Worm (Caenorhabditis elegans) whole organism, young adult: ENCODE measurements around the gene rps-2.

Experiments used
- B0035.1 ChIP-seq: sonication (generic microtip); optimal IDR thresholded peaks from 2 replicates; lab custom pipeline; 2016; ENCODE audit warnings: missing genetic modification characterization, mild to moderate bottlenecking, missing compliant biosample characterization, missing genotype, missing genetic modification reagents
- D2030.7 ChIP-seq: fragments of 200-800 bp; sonication (Bioruptor generic); IDR thresholded peaks from 2 replicates; pipeline ENCODE4 v1.3.6; 2022; ENCODE audit warnings: missing genetic modification reagents, missing genetic modification characterization, missing compliant biosample characterization
- F49E8.2 ChIP-seq: sonication (generic microtip); optimal IDR thresholded peaks from 3 replicates; lab custom pipeline; 2017; ENCODE audit warnings: missing genetic modification characterization, mild to moderate bottlenecking, missing compliant biosample characterization, antibody characterized with exemption, moderate library complexity; ENCODE audit not compliant: insufficient read depth
- F55B11.4 ChIP-seq: sonication (generic microtip); optimal IDR thresholded peaks from 2 replicates; lab custom pipeline; 2016; ENCODE audit warnings: missing compliant biosample characterization, missing genetic modification characterization, borderline replicate concordance; ENCODE audit not compliant: insufficient read depth
- K11D2.4 ChIP-seq: fragments of 200-800 bp; sonication (Bioruptor generic); IDR thresholded peaks from 2 replicates; pipeline ENCODE4 v1.3.6; 2022; ENCODE audit warnings: missing genetic modification reagents, missing genetic modification characterization, missing compliant biosample characterization
- Y56A3A.18 ChIP-seq: fragments of 200-800 bp; sonication (Bioruptor generic); IDR thresholded peaks from 2 replicates; pipeline ENCODE4 v1.3.6; 2022; ENCODE audit warnings: missing genetic modification reagents, missing genetic modification characterization, missing compliant biosample characterization
- Y79H2A.3 ChIP-seq: fragments of 200-800 bp; sonication (Bioruptor generic); conservative IDR thresholded peaks from 2 replicates; pipeline ENCODE4 v1.3.6; 2022; ENCODE audit warnings: missing genetic modification reagents, missing genetic modification characterization, missing compliant biosample characterization
- ZK185.1 ChIP-seq: sonication (generic microtip); optimal IDR thresholded peaks from 2 replicates; lab custom pipeline; 2016; ENCODE audit warnings: mild to moderate bottlenecking, missing genetic modification characterization, missing compliant biosample characterization; ENCODE audit not compliant: poor library complexity, severe bottlenecking
- akir-1 ChIP-seq: fragments of 200-800 bp; sonication (Bioruptor generic); optimal IDR thresholded peaks from 2 replicates; lab custom pipeline; 2018; ENCODE audit warnings: mild to moderate bottlenecking, missing genetic modification characterization, moderate library complexity, missing compliant biosample characterization
- ama-1 ChIP-seq, 3 experiments: fragments of 150-350 bp in 1 of 3; sonication (generic microtip) in 2 of 3; optimal IDR thresholded peaks; 2 replicates each; lab custom pipeline; 2014 to 2018; ENCODE audit warnings: missing biosample characterization in 2 of 3, missing genetic modification characterization in 2 of 3, missing genetic modification reagents in 2 of 3
- aptf-2 ChIP-seq: fragments of 200-800 bp; sonication (Bioruptor generic); conservative IDR thresholded peaks from 2 replicates; pipeline ENCODE4 v1.3.6; 2022; ENCODE audit warnings: missing genetic modification reagents, missing genetic modification characterization, missing compliant biosample characterization
- attf-3 ChIP-seq: fragments of 200-800 bp; sonication (Bioruptor generic); conservative IDR thresholded peaks from 2 replicates; pipeline ENCODE4 v1.3.6; 2022; ENCODE audit warnings: missing genetic modification reagents, missing genetic modification characterization, missing compliant biosample characterization
- attf-5 ChIP-seq: fragments of 200-800 bp; sonication (Bioruptor generic); optimal IDR thresholded peaks from 2 replicates; lab custom pipeline; 2018; ENCODE audit warnings: mild to moderate bottlenecking, missing genetic modification characterization, missing compliant biosample characterization
- ccch-3 ChIP-seq: fragments of 200-800 bp; sonication (Bioruptor generic); optimal IDR thresholded peaks from 2 replicates; lab custom pipeline; 2018; ENCODE audit warnings: mild to moderate bottlenecking, missing genetic modification characterization, missing compliant biosample characterization
- cebp-1 ChIP-seq, 2 experiments: fragments of 200-800 bp in 1 of 2; sonication (Bioruptor generic) in 1 of 2; sonication (generic microtip) in 1 of 2; IDR thresholded peaks in 1 of 2; optimal IDR thresholded peaks in 1 of 2; 2 replicates each; pipeline versions ENCODE4 v1.3.6 to Lab custom; 2017 to 2022; ENCODE audit warnings: missing compliant biosample characterization in 2 of 2, missing genetic modification characterization in 2 of 2, mild to moderate bottlenecking in 1 of 2, missing genetic modification reagents in 1 of 2, moderate library complexity in 1 of 2
- cebp-2 ChIP-seq: fragments of 200-800 bp; sonication (Bioruptor generic); IDR thresholded peaks from 2 replicates; pipeline ENCODE4 v1.3.6; 2022; ENCODE audit warnings: missing genetic modification characterization, missing compliant biosample characterization
- ceh-40 ChIP-seq: fragments of 200-800 bp; sonication (Bioruptor generic); IDR thresholded peaks from 2 replicates; pipeline ENCODE4 v1.3.6; 2022; ENCODE audit warnings: missing genetic modification characterization, missing compliant biosample characterization
- egrh-3 ChIP-seq: fragments of 200-800 bp; sonication (Bioruptor generic); IDR thresholded peaks from 2 replicates; pipeline ENCODE4 v1.3.6; 2022; ENCODE audit warnings: missing genetic modification reagents, missing genetic modification characterization, missing compliant biosample characterization
- ekl-4 ChIP-seq: fragments of 200-800 bp; sonication (Bioruptor generic); IDR thresholded peaks from 2 replicates; pipeline ENCODE4 v1.3.6; 2022; ENCODE audit warnings: missing genetic modification reagents, missing genetic modification characterization, missing compliant biosample characterization
- fkh-3 ChIP-seq: sonication (generic microtip); optimal IDR thresholded peaks from 2 replicates; lab custom pipeline; 2016; ENCODE audit warnings: mild to moderate bottlenecking, missing genetic modification characterization, missing compliant biosample characterization
- hlh-12 ChIP-seq: sonication (generic microtip); optimal IDR thresholded peaks from 2 replicates; lab custom pipeline; 2016; ENCODE audit warnings: missing genetic modification characterization, missing compliant biosample characterization
- hmg-1.2 ChIP-seq: fragments of 200-800 bp; sonication (Bioruptor generic); IDR thresholded peaks from 2 replicates; pipeline ENCODE4 v1.3.6; 2022; ENCODE audit warnings: missing genetic modification reagents, missing genetic modification characterization, missing compliant biosample characterization
- hmg-20 ChIP-seq: fragments of 200-800 bp; sonication (Bioruptor generic); IDR thresholded peaks from 2 replicates; pipeline ENCODE4 v1.3.6; 2022; ENCODE audit warnings: missing genetic modification reagents, missing genetic modification characterization, missing compliant biosample characterization
- hsf-1 ChIP-seq: fragments of 200-800 bp; sonication (Bioruptor generic); IDR thresholded peaks from 2 replicates; pipeline ENCODE4 v1.3.6; 2022; ENCODE audit warnings: missing genetic modification reagents, missing genetic modification characterization, missing compliant biosample characterization
- lin-40 ChIP-seq: sonication (generic microtip); optimal IDR thresholded peaks from 2 replicates; lab custom pipeline; 2016; ENCODE audit warnings: missing genetic modification characterization, mild to moderate bottlenecking, missing compliant biosample characterization, missing genotype, missing genetic modification reagents
- madf-8 ChIP-seq: fragments of 200-800 bp; sonication (Bioruptor generic); conservative IDR thresholded peaks from 2 replicates; pipeline ENCODE4 v1.3.6; 2022; ENCODE audit warnings: missing genetic modification reagents, missing genetic modification characterization, missing compliant biosample characterization
- mcd-1 ChIP-seq: fragments of 200-800 bp; sonication (Bioruptor generic); IDR thresholded peaks from 2 replicates; pipeline ENCODE4 v1.3.6; 2022; ENCODE audit warnings: missing genetic modification reagents, missing genetic modification characterization, missing compliant biosample characterization
- mel-28 ChIP-seq: sonication (generic microtip); optimal IDR thresholded peaks from 2 replicates; lab custom pipeline; 2016; ENCODE audit warnings: borderline replicate concordance, mild to moderate bottlenecking, missing genetic modification characterization, missing compliant biosample characterization
- nfyb-1 ChIP-seq: fragments of 200-800 bp; sonication (Bioruptor generic); IDR thresholded peaks from 2 replicates; pipeline ENCODE4 v1.3.6; 2022; ENCODE audit warnings: missing genetic modification reagents, missing genetic modification characterization, missing compliant biosample characterization
- nhr-179 ChIP-seq: sonication (generic microtip); optimal IDR thresholded peaks from 2 replicates; lab custom pipeline; 2016; ENCODE audit warnings: mild to moderate bottlenecking, missing genetic modification characterization, missing compliant biosample characterization
- pbrm-1 ChIP-seq: fragments of 200-800 bp; sonication (Bioruptor generic); IDR thresholded peaks from 2 replicates; pipeline ENCODE4 v1.3.6; 2022; ENCODE audit warnings: missing genetic modification reagents, missing genetic modification characterization, missing compliant biosample characterization
- rcor-1 ChIP-seq: fragments of 200-800 bp; sonication (Bioruptor generic); IDR thresholded peaks from 2 replicates; pipeline ENCODE4 v1.3.6; 2022; ENCODE audit warnings: missing genetic modification reagents, missing genetic modification characterization, missing compliant biosample characterization
- repo-1 ChIP-seq: sonication (generic microtip); optimal IDR thresholded peaks from 2 replicates; lab custom pipeline; 2017; ENCODE audit warnings: mild to moderate bottlenecking, missing genetic modification characterization, missing compliant biosample characterization
- rpc-1 ChIP-seq, 2 experiments: fragments of 150-350 bp in 1 of 2; sonication (generic microtip) in 1 of 2; optimal IDR thresholded peaks; 2 replicates each; lab custom pipeline; 2014 to 2018; ENCODE audit warnings: missing biosample characterization in 1 of 2, missing genetic modification characterization in 1 of 2, missing genetic modification reagents in 1 of 2, missing genotype in 1 of 2
- snpc-1.1 ChIP-seq: sonication (generic microtip); optimal IDR thresholded peaks from 2 replicates; lab custom pipeline; 2017; ENCODE audit warnings: missing genetic modification characterization, mild to moderate bottlenecking, missing compliant biosample characterization, antibody characterized with exemption, moderate library complexity, missing genotype, missing genetic modification reagents; ENCODE audit not compliant: insufficient read depth
- tbp1 ChIP-seq: fragments of 200-800 bp; sonication (Bioruptor generic); optimal IDR thresholded peaks from 2 replicates; lab custom pipeline; 2018; ENCODE audit warnings: mild to moderate bottlenecking, missing genetic modification characterization, missing compliant biosample characterization
- ztf-18 ChIP-seq: sonication (generic microtip); optimal IDR thresholded peaks from 2 replicates; lab custom pipeline; 2016; ENCODE audit warnings: missing genotype, mild to moderate bottlenecking, missing genetic modification characterization, missing compliant biosample characterization
- ztf-26 ChIP-seq: sonication (generic microtip); optimal IDR thresholded peaks from 2 replicates; lab custom pipeline; 2017; ENCODE audit warnings: missing genetic modification characterization, missing compliant biosample characterization
- ztf-6 ChIP-seq: fragments of 200-800 bp; sonication (Bioruptor generic); IDR thresholded peaks from 2 replicates; pipeline ENCODE4 v1.3.6; 2022; ENCODE audit warnings: missing genetic modification reagents, missing genetic modification characterization, missing compliant biosample characterization

The rps-2 gene

DNA sequence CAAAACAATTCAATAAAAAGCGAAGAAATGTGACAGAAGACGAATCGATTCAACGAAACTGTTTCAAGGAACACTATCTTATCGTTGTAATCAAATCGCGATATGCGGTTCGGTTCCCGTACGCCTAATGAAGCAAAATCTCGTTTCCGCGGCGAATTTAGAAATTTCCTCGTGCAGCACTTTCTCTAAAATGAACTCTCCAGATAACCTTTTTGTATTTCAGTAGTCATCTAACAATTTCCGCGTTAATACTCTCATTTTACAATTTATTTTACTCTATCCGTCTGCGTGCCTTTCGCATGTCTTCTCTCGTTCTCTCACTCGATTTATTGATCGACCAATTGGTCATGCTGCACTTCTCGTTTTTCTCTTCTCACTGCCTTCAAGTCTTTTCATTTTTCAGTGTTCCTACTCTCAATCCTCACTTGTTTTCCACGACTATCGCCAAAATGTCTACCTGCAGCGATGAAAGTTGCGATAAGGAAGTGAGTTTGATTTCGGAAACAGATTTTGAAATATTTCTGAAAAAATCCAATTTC is 15.9 kb downstream of the rps-2 start, which contains the start of the genes npp-27 and ntl-4:
Gene npp-27, minus strand, starts transcription at position 51 of the 539 bp plus-strand sequence.
Gene ntl-4, plus strand, starts transcription at position 379 of the 539 bp plus-strand sequence.
- TF ChIP-seq snpc-1.1 (tag; lab: Kevin White, UChicago) (no peak), B0035.1 (tag; lab: Kevin White, UChicago) (no peak), F55B11.4 (tag; lab: Kevin White, UChicago) (no peak), mel-28 (tag; lab: Kevin White, UChicago) (no peak), repo-1 (tag; lab: Kevin White, UChicago) (no peak), rcor-1 (GFP tag; lab: Robert Waterston, UW) (no peak), ceh-40 (no peak), ZK185.1 (peak; percentile 11), attf-3 (GFP tag; lab: Robert Waterston, UW) (no peak), nfyb-1 (GFP tag; lab: Robert Waterston, UW) (peak; percentile 70; the same call in 1 of the 2 replicates), aptf-2 (no peak), Y79H2A.3 (GFP tag; lab: Robert Waterston, UW) (no peak), D2030.7 (GFP tag; lab: Robert Waterston, UW) (no peak), F49E8.2 (no peak), fkh-3 (no peak), hsf-1 (GFP tag; lab: Robert Waterston, UW) (0 out of 2 replicates have a peak, but pooled peaks have one; percentile 21), cebp-2 (GFP tag; lab: Robert Waterston, UW) (no peak), ztf-26 (no peak), ekl-4 (GFP tag; lab: Robert Waterston, UW) (no peak), lin-40 (tag; lab: Kevin White, UChicago) (peak; percentile 11), mcd-1 (GFP tag; lab: Robert Waterston, UW) (no peak), attf-5 (GFP tag; lab: Kevin White, UChicago) (peak; percentile 5), rpc-1 (optimal IDR thresholded peaks at IDR 0.05; lab: Kevin White, UChicago) (no peak), rpc-1 (tag; optimal IDR thresholded peaks at IDR 0.05; lab: Kevin White, UChicago) (no peak), ccch-3 (GFP tag; lab: Kevin White, UChicago) (no peak), egrh-3 (no peak), cebp-1 (GFP tag; IDR thresholded peaks at IDR 0.05; lab: Robert Waterston, UW) (no peak), cebp-1 (tag; optimal IDR thresholded peaks at IDR 0.05; lab: Kevin White, UChicago) (peak; percentile 41), hmg-20 (no peak), hmg-1.2 (GFP tag; lab: Robert Waterston, UW) (peak; percentile 57; the same call in 1 of the 2 replicates), pbrm-1 (GFP tag; lab: Robert Waterston, UW) (no peak), hlh-12 (tag; lab: Kevin White, UChicago) (no peak), tbp1 (GFP tag; lab: Kevin White, UChicago) (no peak), ztf-18 (tag; lab: Kevin White, UChicago) (no peak), madf-8 (no peak), nhr-179 (no peak), Y56A3A.18 (GFP tag; lab: Robert Waterston, UW) (no peak), ama-1 (optimal IDR thresholded peaks at IDR 0.05; lab: Kevin White, UChicago) (peak; percentile 34), ama-1 (GFP tag; optimal IDR thresholded peaks at IDR 0.05; lab: Kevin White, UChicago) (no peak), akir-1 (GFP tag; lab: Kevin White, UChicago) (no peak), K11D2.4 (no peak), ztf-6 (GFP tag; lab: Robert Waterston, UW) (no peak)
